Worm (Caenorhabditis elegans) whole organism, early embryonic: ENCODE measurements around the gene C16A3.5.

Source experiments
- B0310.2 ChIP-seq: sonication (generic microtip); optimal IDR thresholded peaks from 2 replicates; lab custom pipeline; 2016; ENCODE audit warnings: mild to moderate bottlenecking, missing genetic modification characterization, missing compliant biosample characterization
- ama-1 ChIP-seq: fragments of 150-350 bp; optimal IDR thresholded peaks from 2 replicates; lab custom pipeline; 2014
- ceh-13 ChIP-seq: fragments of 200-800 bp; sonication (Bioruptor generic); optimal IDR thresholded peaks from 2 replicates; lab custom pipeline; 2018; ENCODE audit warnings: mild to moderate bottlenecking, missing genetic modification characterization, missing compliant biosample characterization
- pes-1 ChIP-seq: fragments of 200-800 bp; sonication (Bioruptor generic); IDR thresholded peaks from 2 replicates; pipeline ENCODE4 v1.3.6; 2022; ENCODE audit warnings: missing genetic modification reagents, missing genetic modification characterization, missing compliant biosample characterization
- tbx-11 ChIP-seq: fragments of 200-800 bp; sonication (Bioruptor generic); IDR thresholded peaks from 2 replicates; pipeline ENCODE4 v1.3.6; 2022; ENCODE audit warnings: missing genetic modification characterization, missing compliant biosample characterization

DNA sequence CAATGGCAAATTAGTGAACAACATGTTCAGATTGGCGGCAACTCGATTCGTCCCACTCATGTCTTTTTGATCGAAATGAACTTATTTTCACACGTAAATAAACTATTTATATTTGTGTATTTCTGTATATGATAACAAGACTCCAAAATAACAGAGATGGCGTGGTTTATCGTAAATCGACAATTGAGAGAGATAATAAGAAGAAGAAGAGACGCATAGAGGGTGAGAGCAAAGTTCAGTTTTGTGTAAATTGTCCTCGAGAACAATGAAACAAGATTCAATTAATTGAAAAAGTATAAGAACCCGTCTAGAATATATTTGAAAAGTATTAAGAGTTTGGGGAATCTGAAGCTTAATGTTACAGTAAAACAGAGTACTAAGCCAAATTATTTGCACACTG, 30.9 kb downstream of the C16A3.5 start:
- TF ChIP-seq tbx-11 (GFP tag; lab: Robert Waterston, UW) (no peak), pes-1 (GFP tag; lab: Robert Waterston, UW) (no peak), ama-1 (no peak), ceh-13 (GFP tag; lab: Kevin White, UChicago) (no peak), B0310.2 (tag; lab: Kevin White, UChicago) (no peak)
